Worm (Caenorhabditis elegans) whole organism, L4/young adult: Measurements from ENCODE around the gene srz-24.

Experiments
- dao-5 ChIP-seq: sonication (generic microtip); optimal IDR thresholded peaks from 2 replicates; lab custom pipeline; 2016; ENCODE audit warnings: missing genotype, missing genetic modification characterization, moderate library complexity, missing compliant biosample characterization
- him-1 ChIP-seq: sonication (generic microtip); optimal IDR thresholded peaks from 2 replicates; lab custom pipeline; 2016; ENCODE audit warnings: missing genotype, missing genetic modification reagents, missing genetic modification characterization, missing compliant biosample characterization

DNA sequence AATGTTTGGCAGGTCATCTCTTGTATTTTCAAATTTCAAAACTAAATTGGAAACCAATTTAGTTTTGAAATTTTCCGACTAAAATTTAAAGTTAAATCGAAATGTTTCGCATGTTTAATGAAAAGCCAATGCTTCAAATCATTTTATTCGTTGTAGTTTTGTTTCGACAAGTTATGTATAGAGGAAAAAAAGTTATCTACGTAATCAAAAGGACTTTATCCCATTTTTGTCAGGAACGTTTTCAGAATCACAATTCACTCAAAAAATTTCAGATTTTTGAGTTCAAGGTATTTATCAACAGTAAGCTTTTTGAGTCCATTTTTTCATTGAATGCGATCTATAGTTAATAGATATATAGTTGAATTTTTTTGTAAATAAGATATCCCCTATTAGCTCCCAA, 42.3 kb downstream of the srz-24 start, which contains the start of gene str-168:
- no peak for TF ChIP-seq dao-5 (tag; lab: Kevin White, UChicago)
- TF ChIP-seq him-1: no peak
